Worm (Caenorhabditis elegans): ENCODE results near the gene srh-105.

Gene srh-105

ce11 chrII:475890-476420 lies 33.2 kb downstream of the srh-105 start, which contains the start of gene nsun-1 (continued):
- peak; percentile 1 for TF ChIP-seq hlh-11 (tag; optimal IDR thresholded peaks at IDR 0.05)
- peak; percentile 33 for TF ChIP-seq rbr-2 (tag; optimal IDR thresholded peaks at IDR 0.05)

- TF ChIP-seq pqm-1 (tag; optimal IDR thresholded peaks at IDR 0.05) = no peak
- no peak for TF ChIP-seq mep-1 (tag; optimal IDR thresholded peaks at IDR 0.05)
- TF ChIP-seq nhr-41 (GFP tag; IDR thresholded peaks at IDR 0.05) = no peak
- TF ChIP-seq set-16 (GFP tag; IDR thresholded peaks at IDR 0.05) = 0 out of 2 replicates have a peak, but pooled peaks have one; percentile 9
- TF ChIP-seq ceh-44 (GFP tag; IDR thresholded peaks at IDR 0.05) = no peak
- no peak for TF ChIP-seq madf-5 (GFP tag; IDR thresholded peaks at IDR 0.05)
- no peak for TF ChIP-seq dmd-6 (GFP tag; IDR thresholded peaks at IDR 0.05)
- no peak for TF ChIP-seq ZK546.5 (tag; optimal IDR thresholded peaks at IDR 0.05)
- TF ChIP-seq daf-19 (GFP tag; conservative IDR thresholded peaks at IDR 0.05) = no peak
- TF ChIP-seq lin-1 (GFP tag; IDR thresholded peaks at IDR 0.05) = no peak
- peak; percentile 94 for TF ChIP-seq aha-1 (tag)
These were observed 33.8 kb downstream of the srh-105 start for ce11 chrII:475312-475711.

ce11 chrII:473203-473602 lies 35.9 kb downstream of the srh-105 start, which contains the start of gene W07E6.5:
Gene W07E6.5 (plus strand): TSS chrII:473503.
- TF ChIP-seq snpc-1.2 (GFP tag; IDR thresholded peaks at IDR 0.05) (no peak), lin-39 (tag; optimal IDR thresholded peaks at IDR 0.05) (no peak), aha-1 (tag) (no peak), nhr-41 (GFP tag; IDR thresholded peaks at IDR 0.05) (no peak), mep-1 (tag; optimal IDR thresholded peaks at IDR 0.05) (no peak), T26A8.4 (GFP tag; IDR thresholded peaks at IDR 0.05) (no peak), mdt-29 (GFP tag; IDR thresholded peaks at IDR 0.05) (no peak), Y48G9A.11 (GFP tag; IDR thresholded peaks at IDR 0.05) (no peak), unc-62 (GFP tag; optimal IDR thresholded peaks at IDR 0.05 in 1 of 2) (no peak), unc-62 (tag; optimal IDR thresholded peaks at IDR 0.05) (no peak), nhr-11 (tag; optimal IDR thresholded peaks at IDR 0.05) (no peak), ceh-44 (GFP tag; IDR thresholded peaks at IDR 0.05) (no peak), ZK337.2 (GFP tag; IDR thresholded peaks at IDR 0.05) (no peak), dmd-9 (GFP tag; IDR thresholded peaks at IDR 0.05) (no peak), lin-29 (GFP tag; IDR thresholded peaks at IDR 0.05) (no peak), unc-130 (GFP tag; optimal IDR thresholded peaks at IDR 0.05) (no peak), ceh-32 (tag; optimal IDR thresholded peaks at IDR 0.05; ENCODE audit: poor library complexity) (no peak), F49E8.2 (tag; optimal IDR thresholded peaks at IDR 0.05; ENCODE audit: borderline replicate concordance) (no peak), zip-2 (tag; optimal IDR thresholded peaks at IDR 0.05) (no peak)

- TF ChIP-seq ceh-82 (tag; optimal IDR thresholded peaks at IDR 0.05) = no peak
- no peak for TF ChIP-seq vab-7 (GFP tag; IDR thresholded peaks at IDR 0.05)
- no peak for TF ChIP-seq skn-1 (tag; optimal IDR thresholded peaks at IDR 0.05)
- TF ChIP-seq set-16 (GFP tag; IDR thresholded peaks at IDR 0.05) = no peak
- TF ChIP-seq rbr-2 (tag; optimal IDR thresholded peaks at IDR 0.05) = no peak
These were observed 38.8 kb downstream of the srh-105 start, which contains the start of gene tomm-22 for ce11 chrII:470375-470774. Gene tomm-22 (minus strand): TSS chrII:470475.

- TF ChIP-seq lin-39 (tag; optimal IDR thresholded peaks at IDR 0.05) = no peak
- TF ChIP-seq lin-13 (GFP tag; optimal IDR thresholded peaks at IDR 0.05) = no peak
- peak in 1 of 2 experiments; percentile 20 for TF ChIP-seq unc-62 (GFP tag; optimal IDR thresholded peaks at IDR 0.05 in 1 of 2)
- TF ChIP-seq unc-62 (tag; optimal IDR thresholded peaks at IDR 0.05) = no peak
- TF ChIP-seq tag-97 (GFP tag; IDR thresholded peaks at IDR 0.05) = no peak
- no peak for TF ChIP-seq lsy-2 (tag; optimal IDR thresholded peaks at IDR 0.05)
These were observed 41.9 kb downstream of the srh-105 start, which contains the start of gene nfyb-1 for ce11 chrII:467265-467664. Gene nfyb-1 (minus strand): TSS chrII:467365.

Data from whole organism, L4 larva.